Worm (Caenorhabditis elegans): ENCODE data around the gene srw-36.

- TF ChIP-seq scrt-1 (GFP tag; IDR thresholded peaks at IDR 0.05) (no peak), tbx-37 (GFP tag; conservative IDR thresholded peaks at IDR 0.05) (no peak), ceh-13 (GFP tag; optimal IDR thresholded peaks at IDR 0.05) (no peak), hmg-4 (GFP tag; optimal IDR thresholded peaks at IDR 0.05) (no peak), ama-1 (optimal IDR thresholded peaks at IDR 0.05) (no peak), tra-4 (tag; optimal IDR thresholded peaks at IDR 0.05) (no peak), tbx-11 (GFP tag; IDR thresholded peaks at IDR 0.05) (no peak), hmbx-1 (tag; optimal IDR thresholded peaks at IDR 0.05) (no peak), hnd-1 (tag; optimal IDR thresholded peaks at IDR 0.05) (no peak)
These were observed 14.2 kb downstream of the srw-36 start, which contains the start of gene srw-41 for ce11 chrV:16697178-16697577.
